Fruit fly (Drosophila melanogaster) whole organism, embryonic: Measurements from ENCODE around the gene ry.

Source experiments
- Atf3 ChIP-seq: fragments of 200-800 bp; sonication (Bioruptor generic); optimal IDR thresholded peaks from 3 replicates; lab custom pipeline; 2016; ENCODE audit warnings: missing biosample characterization, missing genetic modification characterization
- B-H2 ChIP-seq: fragments of 200-800 bp; sonication (Bioruptor generic); optimal IDR thresholded peaks from 2 replicates; lab custom pipeline; 2018; ENCODE audit warnings: missing biosample characterization, mild to moderate bottlenecking, missing genetic modification characterization
- BEAF-32 ChIP-seq: fragments of 200-800 bp; sonication (Bioruptor generic); optimal IDR thresholded peaks from 3 replicates; lab custom pipeline; 2017; ENCODE audit warnings: missing biosample characterization, missing genetic modification characterization, mild to moderate bottlenecking, moderate library complexity, missing genetic modification reagents
- BtbVII ChIP-seq: fragments of 200-800 bp; sonication (Bioruptor generic); optimal IDR thresholded peaks from 3 replicates; lab custom pipeline; 2017; ENCODE audit warnings: missing biosample characterization, mild to moderate bottlenecking, missing genetic modification characterization
- CG13624 ChIP-seq: fragments of 200-800 bp; sonication (Bioruptor generic); optimal IDR thresholded peaks from 2 replicates; lab custom pipeline; 2016; ENCODE audit warnings: missing biosample characterization, missing genetic modification characterization
- CG17568 ChIP-seq: fragments of 200-800 bp; sonication (Bioruptor generic); optimal IDR thresholded peaks from 2 replicates; lab custom pipeline; 2018; ENCODE audit warnings: missing biosample characterization, mild to moderate bottlenecking, missing genetic modification characterization, moderate library complexity
- CG18476 ChIP-seq: fragments of 200-800 bp; sonication (Bioruptor generic); optimal IDR thresholded peaks from 2 replicates; lab custom pipeline; 2016; ENCODE audit warnings: missing biosample characterization, mild to moderate bottlenecking, missing genetic modification characterization
- CG2712 ChIP-seq: fragments of 200-800 bp; optimal IDR thresholded peaks from 3 replicates; lab custom pipeline; 2019; ENCODE audit warnings: missing biosample characterization, mild to moderate bottlenecking, missing genetic modification characterization, moderate library complexity
- CG33213 ChIP-seq: fragments of 200-800 bp; sonication (Bioruptor generic); optimal IDR thresholded peaks from 3 replicates; lab custom pipeline; 2016; ENCODE audit warnings: missing biosample characterization, missing genetic modification characterization
- CG6791 ChIP-seq: fragments of 200-800 bp; sonication (Bioruptor generic); IDR thresholded peaks from 3 replicates; pipeline ENCODE4 v1.3.6; 2022; ENCODE audit warnings: missing biosample characterization, missing genetic modification characterization; ENCODE audit not compliant: partially characterized antibody
- CG7839 ChIP-seq: fragments of 200-800 bp; sonication (Bioruptor generic); optimal IDR thresholded peaks from 3 replicates; lab custom pipeline; 2018; ENCODE audit warnings: missing biosample characterization, mild to moderate bottlenecking, missing genetic modification characterization, moderate library complexity
- CG7928 ChIP-seq: fragments of 200-800 bp; sonication (Bioruptor generic); optimal IDR thresholded peaks from 2 replicates; lab custom pipeline; 2017; ENCODE audit warnings: missing biosample characterization, mild to moderate bottlenecking, missing genetic modification characterization
- CG8290 ChIP-seq, 3 experiments: fragments of 200-800 bp; sonication (Bioruptor generic); optimal IDR thresholded peaks; 2 replicates each; lab custom pipeline; 2016 to 2019; ENCODE audit warnings: missing biosample characterization in 3 of 3, missing genetic modification characterization in 3 of 3, mild to moderate bottlenecking in 2 of 3, moderate library complexity in 1 of 3
- CHES-1-like ChIP-seq: fragments of 200-800 bp; sonication (Bioruptor generic); optimal IDR thresholded peaks from 2 replicates; lab custom pipeline; 2016; ENCODE audit warnings: missing biosample characterization, missing genetic modification characterization
- Chrac-16 ChIP-seq: fragments of 200-800 bp; sonication (Bioruptor generic); optimal IDR thresholded peaks from 3 replicates; lab custom pipeline; 2016; ENCODE audit warnings: missing biosample characterization, missing genetic modification characterization
- HmgD ChIP-seq: fragments of 200-800 bp; sonication (Bioruptor generic); optimal IDR thresholded peaks from 3 replicates; lab custom pipeline; 2016; ENCODE audit warnings: missing biosample characterization, missing genetic modification characterization
- Hmr ChIP-seq: fragments of 200-800 bp; sonication (Bioruptor generic); optimal IDR thresholded peaks from 3 replicates; lab custom pipeline; 2017; ENCODE audit warnings: mild to moderate bottlenecking, missing biosample characterization, missing genetic modification reagents, missing genetic modification characterization
- Hmx ChIP-seq: fragments of 200-800 bp; sonication (Bioruptor generic); optimal IDR thresholded peaks from 2 replicates; lab custom pipeline; 2016; ENCODE audit warnings: missing biosample characterization, missing genetic modification characterization
- Hr39 ChIP-seq: fragments of >200 bp; optimal IDR thresholded peaks from 2 replicates; lab custom pipeline; 2017
- Lhr ChIP-seq: fragments of 200-800 bp; sonication (Bioruptor generic); optimal IDR thresholded peaks from 3 replicates; lab custom pipeline; 2017; ENCODE audit warnings: mild to moderate bottlenecking, missing biosample characterization, missing genetic modification reagents, missing genetic modification characterization
- Lpt ChIP-seq: fragments of >200 bp; optimal IDR thresholded peaks from 2 replicates; lab custom pipeline; 2018; ENCODE audit warnings: missing biosample characterization, missing genetic modification characterization
- Mad ChIP-seq: fragments of 200-800 bp; sonication (Bioruptor generic); optimal IDR thresholded peaks from 2 replicates; lab custom pipeline; 2016; ENCODE audit warnings: missing biosample characterization, missing genetic modification characterization
- Nf-YB ChIP-seq: fragments of 200-800 bp; sonication (Bioruptor generic); optimal IDR thresholded peaks from 3 replicates; lab custom pipeline; 2019; ENCODE audit warnings: missing biosample characterization, mild to moderate bottlenecking, missing genetic modification characterization, moderate library complexity
- NfI ChIP-seq: fragments of 200-800 bp; sonication (Bioruptor generic); optimal IDR thresholded peaks from 3 replicates; lab custom pipeline; 2018; ENCODE audit warnings: missing biosample characterization, mild to moderate bottlenecking, missing genetic modification characterization, moderate library complexity
- Oaz ChIP-seq: fragments of 200-800 bp; sonication (Bioruptor generic); IDR thresholded peaks from 2 replicates; pipeline ENCODE4 v1.3.6; 2022; ENCODE audit warnings: missing biosample characterization, missing genetic modification characterization
- Spps ChIP-seq: fragments of 200-800 bp; sonication (Bioruptor generic); optimal IDR thresholded peaks from 2 replicates; lab custom pipeline; 2018; ENCODE audit warnings: missing biosample characterization, mild to moderate bottlenecking, missing genetic modification characterization
- Usf ChIP-seq: fragments of 200-800 bp; sonication (Bioruptor generic); optimal IDR thresholded peaks from 2 replicates; lab custom pipeline; 2017; ENCODE audit warnings: missing genotype, missing biosample characterization, missing genetic modification characterization
- aop ChIP-seq: fragments of 200-800 bp; sonication (Bioruptor generic); IDR thresholded peaks from 2 replicates; pipeline ENCODE4 v1.3.6; 2022; ENCODE audit warnings: missing biosample characterization, missing genetic modification characterization
- ase ChIP-seq: fragments of 200-800 bp; sonication (Bioruptor generic); IDR thresholded peaks from 3 replicates; pipeline ENCODE4 v1.3.6; 2022; ENCODE audit warnings: missing biosample characterization, missing genetic modification characterization
- caup ChIP-seq: fragments of 200-800 bp; sonication (Bioruptor generic); optimal IDR thresholded peaks from 3 replicates; lab custom pipeline; 2017; ENCODE audit warnings: missing biosample characterization, mild to moderate bottlenecking, missing genetic modification characterization, moderate library complexity; ENCODE audit not compliant: severe bottlenecking
- chm ChIP-seq: fragments of 200-800 bp; sonication (Bioruptor generic); IDR thresholded peaks from 2 replicates; pipeline ENCODE4 v1.3.6; 2022; ENCODE audit warnings: missing biosample characterization, missing genetic modification characterization
- chn ChIP-seq: fragments of 200-800 bp; sonication (Bioruptor generic); optimal IDR thresholded peaks from 2 replicates; lab custom pipeline; 2016; ENCODE audit warnings: missing biosample characterization, missing genetic modification characterization
- crol ChIP-seq: fragments of 200-800 bp; sonication (Bioruptor generic); IDR thresholded peaks from 2 replicates; pipeline ENCODE4 v1.3.6; 2022; ENCODE audit warnings: missing biosample characterization, missing genetic modification characterization
- cwo ChIP-seq: fragments of 200-800 bp; sonication (Bioruptor generic); optimal IDR thresholded peaks from 3 replicates; lab custom pipeline; 2017; ENCODE audit warnings: missing biosample characterization, missing genetic modification characterization, mild to moderate bottlenecking, moderate library complexity, missing genetic modification reagents
- esg ChIP-seq: fragments of 200-800 bp; sonication (Bioruptor generic); conservative IDR thresholded peaks from 2 replicates; pipeline ENCODE4 v1.3.6; 2022; ENCODE audit warnings: missing biosample characterization, missing genetic modification characterization
- gce ChIP-seq: fragments of 200-800 bp; sonication (Bioruptor generic); IDR thresholded peaks from 3 replicates; pipeline ENCODE4 v1.3.6; 2022; ENCODE audit warnings: missing biosample characterization, missing genetic modification characterization
- jing ChIP-seq: fragments of 200-800 bp; sonication (Bioruptor generic); optimal IDR thresholded peaks from 2 replicates; lab custom pipeline; 2018; ENCODE audit warnings: missing biosample characterization, mild to moderate bottlenecking, missing genetic modification characterization
- kah ChIP-seq: fragments of 200-800 bp; sonication (Bioruptor generic); optimal IDR thresholded peaks from 2 replicates; lab custom pipeline; 2018; ENCODE audit warnings: missing biosample characterization, mild to moderate bottlenecking, missing genetic modification characterization
- kay ChIP-seq: fragments of 200-800 bp; sonication (Bioruptor generic); optimal IDR thresholded peaks from 2 replicates; lab custom pipeline; 2016; ENCODE audit warnings: missing biosample characterization, missing genetic modification characterization
- lmd ChIP-seq: fragments of 200-800 bp; sonication (Bioruptor generic); IDR thresholded peaks from 2 replicates; pipeline ENCODE4 v1.3.6; 2022; ENCODE audit warnings: missing biosample characterization, missing genetic modification characterization
- mirr ChIP-seq: fragments of 200-800 bp; sonication (Bioruptor generic); optimal IDR thresholded peaks from 3 replicates; lab custom pipeline; 2018; ENCODE audit warnings: missing biosample characterization, mild to moderate bottlenecking, missing genetic modification characterization
- mld ChIP-seq: fragments of 200-800 bp; sonication (Bioruptor generic); IDR thresholded peaks from 3 replicates; pipeline ENCODE4 v1.3.6; 2022; ENCODE audit warnings: missing biosample characterization, missing genetic modification characterization; ENCODE audit not compliant: partially characterized antibody
- nerfin-2 ChIP-seq: fragments of 200-800 bp; sonication (Bioruptor generic); IDR thresholded peaks from 2 replicates; pipeline ENCODE4 v1.3.6; 2022; ENCODE audit warnings: missing biosample characterization, missing genetic modification characterization; ENCODE audit not compliant: partially characterized antibody
- odd ChIP-seq: fragments of 200-800 bp; sonication (Bioruptor generic); optimal IDR thresholded peaks from 2 replicates; lab custom pipeline; 2017; ENCODE audit warnings: missing biosample characterization, mild to moderate bottlenecking, missing genetic modification characterization
- p53 ChIP-seq: fragments of 200-800 bp; sonication (Bioruptor generic); optimal IDR thresholded peaks from 2 replicates; lab custom pipeline; 2016; ENCODE audit warnings: missing biosample characterization, missing genetic modification characterization
- ro ChIP-seq: fragments of 200-800 bp; sonication (Bioruptor generic); IDR thresholded peaks from 2 replicates; pipeline ENCODE4 v1.3.6; 2022; ENCODE audit warnings: missing biosample characterization, missing genetic modification characterization
- sug ChIP-seq: fragments of 200-800 bp; optimal IDR thresholded peaks from 2 replicates; lab custom pipeline; 2019; ENCODE audit warnings: missing biosample characterization, mild to moderate bottlenecking, missing genetic modification characterization, moderate library complexity
- tgo ChIP-seq: fragments of 200-800 bp; sonication (Bioruptor generic); IDR thresholded peaks from 3 replicates; pipeline ENCODE4 v1.3.6; 2022; ENCODE audit warnings: missing biosample characterization, missing genetic modification characterization
- toy ChIP-seq: fragments of 200-800 bp; sonication (Bioruptor generic); IDR thresholded peaks from 2 replicates; pipeline ENCODE4 v1.3.6; 2022; ENCODE audit warnings: missing biosample characterization, missing genetic modification characterization
- vfl ChIP-seq: fragments of 200-800 bp; sonication (Bioruptor generic); optimal IDR thresholded peaks from 2 replicates; lab custom pipeline; 2016; ENCODE audit warnings: missing biosample characterization, missing genetic modification characterization
- zfh1 ChIP-seq: fragments of 200-800 bp; sonication (Bioruptor generic); IDR thresholded peaks from 3 replicates; pipeline ENCODE4 v1.3.6; 2022; ENCODE audit warnings: missing biosample characterization, missing genetic modification characterization

ry gene

DNA sequence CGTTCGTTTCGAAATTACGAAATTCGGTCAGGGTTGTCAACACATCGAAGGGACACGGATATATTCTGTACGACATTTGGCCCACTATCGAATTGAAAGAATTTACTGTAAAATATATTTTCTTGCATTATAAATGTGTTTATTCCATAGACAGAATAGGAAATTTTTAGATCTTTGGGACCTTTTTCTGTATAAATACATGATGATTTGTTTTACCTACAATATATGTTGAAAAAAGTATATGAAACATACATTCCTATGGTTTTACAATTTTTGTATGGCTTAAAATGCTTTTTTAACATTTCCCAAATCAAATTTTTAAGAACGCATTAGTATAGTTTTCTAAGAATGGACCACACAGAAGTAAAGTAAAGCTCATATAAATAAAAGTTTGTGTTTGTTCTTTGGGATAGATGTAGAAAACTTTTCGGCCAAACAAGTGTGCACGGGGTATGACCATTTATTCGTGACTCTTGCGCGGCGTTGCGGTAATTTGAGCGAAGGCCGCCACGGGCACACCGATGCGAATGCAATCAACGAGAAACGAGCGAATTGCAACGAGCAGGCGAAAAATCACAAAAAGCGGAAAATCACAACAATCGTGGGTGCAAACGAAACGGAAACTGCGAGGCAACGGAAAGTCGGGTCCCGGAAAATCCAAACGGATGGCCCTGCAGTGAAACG, 34.6 kb upstream of the ry start, which contains the start of the genes CG17327, CG44194 and CG7518 (continued):
- TF ChIP-seq Spps (tag; lab: Kevin White, UChicago) = no peak
- no peak for TF ChIP-seq CG17568 (GFP tag; lab: Kevin White, UChicago)
- no peak for TF ChIP-seq Usf (GFP tag; lab: Kevin White, UChicago)
- TF ChIP-seq CG8290 (GFP tag; optimal IDR thresholded peaks at IDR 0.05; lab: Kevin White, UChicago) = no peak
- TF ChIP-seq CG8290 (tag; optimal IDR thresholded peaks at IDR 0.05; lab: Kevin White, UChicago) = no peak
- TF ChIP-seq kay (GFP tag; lab: Kevin White, UChicago) = no peak
- no peak for TF ChIP-seq ro
- TF ChIP-seq mirr (GFP tag; lab: Kevin White, UChicago) = no peak
- no peak; the same call in 1 of the 2 replicates for TF ChIP-seq lmd (GFP tag; lab: Robert Waterston, UW)
- no peak for TF ChIP-seq Chrac-16 (GFP tag; lab: Kevin White, UChicago)
- no peak for TF ChIP-seq esg (GFP tag; lab: Robert Waterston, UW)
- TF ChIP-seq Lpt = no peak
- no peak for TF ChIP-seq Hr39 (lab: Kevin White, UChicago)
- TF ChIP-seq CHES-1-like (GFP tag; lab: Kevin White, UChicago) = peak; percentile 0
- TF ChIP-seq kah (GFP tag; lab: Kevin White, UChicago) = no peak
- no peak for TF ChIP-seq tgo (GFP tag; lab: Robert Waterston, UW)
- TF ChIP-seq nerfin-2 (GFP tag; lab: Robert Waterston, UW) = no peak
- TF ChIP-seq sug = no peak
- no peak for TF ChIP-seq gce (GFP tag; lab: Robert Waterston, UW)
- no peak for TF ChIP-seq jing (GFP tag; lab: Kevin White, UChicago)
- no peak for TF ChIP-seq odd (GFP tag; lab: Kevin White, UChicago)
- TF ChIP-seq mld = no peak
- TF ChIP-seq chn (GFP tag; lab: Kevin White, UChicago) = no peak
- TF ChIP-seq CG6791 (GFP tag; lab: Robert Waterston, UW) = peak; percentile 42; the same call in 1 of the 3 replicates
- no peak for TF ChIP-seq CG7928 (GFP tag; lab: Kevin White, UChicago)
- TF ChIP-seq toy (GFP tag; lab: Robert Waterston, UW) = no peak
- TF ChIP-seq Mad (GFP tag; lab: Kevin White, UChicago) = no peak
- no peak for TF ChIP-seq BtbVII (GFP tag; lab: Kevin White, UChicago)
- no peak for TF ChIP-seq Atf3 (GFP tag; lab: Kevin White, UChicago)
- TF ChIP-seq NfI (GFP tag; lab: Kevin White, UChicago) = no peak
- TF ChIP-seq CG33213 (GFP tag; lab: Kevin White, UChicago) = no peak
- no peak for TF ChIP-seq CG2712
- no peak for TF ChIP-seq CG7839 (tag; lab: Kevin White, UChicago)
- no peak for TF ChIP-seq Hmx (GFP tag; lab: Kevin White, UChicago)
- TF ChIP-seq CG13624 (GFP tag; lab: Kevin White, UChicago) = peak; percentile 14
- no peak for TF ChIP-seq zfh1
- TF ChIP-seq Lhr = no peak
- no peak for TF ChIP-seq caup (GFP tag; lab: Kevin White, UChicago)
- TF ChIP-seq aop = no peak
- no peak for TF ChIP-seq B-H2 (GFP tag; lab: Kevin White, UChicago)
- peak; percentile 77 for TF ChIP-seq BEAF-32 (GFP tag; lab: Kevin White, UChicago)
- TF ChIP-seq Hmr (GFP tag; lab: Kevin White, UChicago) = no peak
- no peak for TF ChIP-seq crol
- TF ChIP-seq Nf-YB = no peak
- no peak for TF ChIP-seq vfl (GFP tag; lab: Kevin White, UChicago)
- TF ChIP-seq chm (GFP tag; lab: Robert Waterston, UW) = no peak
- no peak for TF ChIP-seq p53 (GFP tag; lab: Kevin White, UChicago)
- no peak for TF ChIP-seq ase (GFP tag; lab: Robert Waterston, UW)
- TF ChIP-seq Oaz = no peak
- TF ChIP-seq cwo (GFP tag; lab: Kevin White, UChicago) = no peak
- TF ChIP-seq HmgD = peak; percentile 52
- TF ChIP-seq CG18476 (GFP tag; lab: Kevin White, UChicago) = peak; percentile 6
